Worm (Caenorhabditis elegans): Measurements from ENCODE around the gene T24E12.11.
A peak's percentile ranks its signal among the peaks of the same experiment; 100 is the strongest.

Gene T24E12.11

DNA sequence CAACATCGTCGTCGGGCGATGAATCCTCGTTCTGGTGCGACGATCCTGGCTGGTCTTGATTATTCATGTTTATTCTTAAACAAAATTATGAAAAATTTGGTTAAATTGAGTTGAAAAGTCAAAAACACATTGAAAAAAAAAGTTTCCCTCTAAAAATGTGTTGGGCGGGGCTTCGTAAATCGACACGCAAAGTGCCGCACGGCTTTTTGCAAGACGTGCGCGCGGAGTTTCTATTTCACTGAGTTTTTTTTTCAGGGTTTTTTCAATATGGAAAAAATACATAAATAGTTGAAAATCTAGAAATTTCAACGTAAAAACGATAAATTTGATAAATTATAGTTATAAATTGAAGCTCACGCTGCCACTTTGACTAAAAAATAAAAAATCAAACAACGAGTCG lies 28.7 kb upstream of the T24E12.11 start, which contains the start of gene F54D10.5 (continued):
- TF ChIP-seq ztf-3 (GFP tag; optimal IDR thresholded peaks at IDR 0.05), result no peak
- no peak for TF ChIP-seq nhr-80 (tag; optimal IDR thresholded peaks at IDR 0.05)
- peak; percentile 43 for TF ChIP-seq efl-1 (GFP tag; optimal IDR thresholded peaks at IDR 0.05)
- no peak for TF ChIP-seq B0019.2 (GFP tag; conservative IDR thresholded peaks at IDR 0.05)
- TF ChIP-seq mel-28 (tag; optimal IDR thresholded peaks at IDR 0.05; ENCODE audit: borderline replicate concordance), result no peak
- TF ChIP-seq nhr-90 (tag; optimal IDR thresholded peaks at IDR 0.05), result no peak
- TF ChIP-seq F10E7.11 (tag; optimal IDR thresholded peaks at IDR 0.05), result no peak
- no peak for TF ChIP-seq somi-1 (GFP tag; optimal IDR thresholded peaks at IDR 0.05)
- TF ChIP-seq attf-5 (GFP tag; optimal IDR thresholded peaks at IDR 0.05), result peak; percentile 25
- TF ChIP-seq B0035.1 (tag; optimal IDR thresholded peaks at IDR 0.05), result no peak
- TF ChIP-seq F55B11.4 (tag; optimal IDR thresholded peaks at IDR 0.05; ENCODE audit: borderline replicate concordance, insufficient read depth), result no peak

DNA sequence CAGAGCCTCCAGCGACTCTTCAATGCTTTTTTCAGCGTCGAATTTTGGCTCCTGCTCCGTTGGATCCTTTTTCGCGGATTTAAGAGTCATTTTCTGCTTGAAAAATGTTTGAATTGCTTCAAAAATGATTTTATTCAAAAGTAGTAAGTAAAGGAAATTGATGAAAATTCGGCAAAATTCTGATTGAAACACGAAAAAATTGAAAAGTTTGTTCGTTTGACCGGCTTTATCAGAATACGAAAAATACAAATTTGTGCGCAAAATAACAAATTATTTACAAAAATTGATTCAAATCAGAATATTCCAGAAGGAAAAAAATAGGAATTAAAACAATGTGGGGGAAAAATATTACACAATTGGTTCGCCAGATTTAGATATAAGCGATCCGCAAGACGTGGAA lies 27.6 kb upstream of the T24E12.11 start, which contains the start of gene F54D10.4:
TSS of gene F54D10.4 (minus strand) at position 101 of the 400 bp plus-strand sequence.
- no peak for TF ChIP-seq dpff-1 (tag; optimal IDR thresholded peaks at IDR 0.05)
- no peak for TF ChIP-seq hlh-26 (GFP tag; conservative IDR thresholded peaks at IDR 0.05)
- TF ChIP-seq lsl-1 (GFP tag; optimal IDR thresholded peaks at IDR 0.05), result no peak
- no peak for TF ChIP-seq nfyb-1 (GFP tag; IDR thresholded peaks at IDR 0.05)
- TF ChIP-seq F10E7.11 (tag; optimal IDR thresholded peaks at IDR 0.05), result no peak
- TF ChIP-seq madf-6 (GFP tag; IDR thresholded peaks at IDR 0.05), result 0 out of 2 replicates have a peak, but pooled peaks have one; percentile 9

DNA sequence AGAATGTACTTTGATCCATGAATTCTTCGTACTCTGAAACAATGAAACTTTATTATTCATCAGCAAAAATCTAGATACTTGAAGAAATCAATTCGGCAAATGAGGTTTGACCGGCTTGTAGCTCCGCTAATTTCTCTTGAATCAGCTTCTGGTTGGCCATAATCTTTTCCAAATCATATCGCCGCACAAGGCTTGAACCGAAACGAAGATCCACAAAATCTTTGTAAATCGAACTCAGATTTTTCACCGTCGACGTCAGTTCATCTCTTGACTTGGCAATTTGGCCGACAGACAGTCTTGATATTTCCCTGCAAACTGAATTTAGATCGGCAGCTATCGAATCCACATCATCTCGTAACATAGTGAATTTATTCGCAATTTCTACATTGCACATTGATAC lies 26.2 kb upstream of the T24E12.11 start:
- TF ChIP-seq attf-3 (GFP tag; conservative IDR thresholded peaks at IDR 0.05), result no peak
- TF ChIP-seq snpc-4 (GFP tag; optimal IDR thresholded peaks at IDR 0.05), result no peak
- no peak for TF ChIP-seq snpc-4 (tag; optimal IDR thresholded peaks at IDR 0.05)
- TF ChIP-seq F23B12.7 (tag; optimal IDR thresholded peaks at IDR 0.05; ENCODE audit: insufficient read depth), result no peak
- no peak for TF ChIP-seq mel-28 (tag; optimal IDR thresholded peaks at IDR 0.05; ENCODE audit: borderline replicate concordance)
- no peak for TF ChIP-seq nfya-1 (tag; optimal IDR thresholded peaks at IDR 0.05; ENCODE audit: borderline replicate concordance, insufficient read depth)
- TF ChIP-seq egl-44 (GFP tag; IDR thresholded peaks at IDR 0.05), result no peak
- TF ChIP-seq aptf-2 (GFP tag; conservative IDR thresholded peaks at IDR 0.05), result no peak
- no peak for TF ChIP-seq efl-1 (GFP tag; optimal IDR thresholded peaks at IDR 0.05)
- TF ChIP-seq lag-1 (GFP tag; IDR thresholded peaks at IDR 0.05), result no peak
- no peak for TF ChIP-seq nhr-80 (tag; optimal IDR thresholded peaks at IDR 0.05)
- no peak for TF ChIP-seq pbrm-1 (GFP tag; IDR thresholded peaks at IDR 0.05)
- no peak for TF ChIP-seq rcor-1 (GFP tag; IDR thresholded peaks at IDR 0.05)

DNA sequence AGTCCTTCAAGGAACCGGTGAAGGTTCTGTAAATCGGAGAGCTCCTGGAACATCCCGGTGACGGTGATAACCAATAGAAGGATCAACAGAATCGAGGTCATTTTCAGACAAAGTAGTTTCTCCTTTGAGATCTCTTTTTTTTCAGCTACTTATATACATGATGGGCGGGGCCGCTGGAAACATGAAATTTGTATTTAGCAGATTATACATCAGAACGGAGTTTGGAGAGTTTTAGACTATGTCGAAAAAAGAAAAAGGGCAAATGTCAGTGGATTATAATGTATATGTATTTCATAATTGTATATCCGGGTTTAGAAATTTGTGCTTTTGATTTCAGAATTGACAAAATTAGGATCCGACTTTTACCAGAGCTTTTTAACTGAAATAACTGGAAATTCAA lies 23.9 kb upstream of the T24E12.11 start, which contains the start of gene ins-32:
TSS of gene ins-32 (minus strand) at position 101 of the 400 bp plus-strand sequence.
- TF ChIP-seq F23B12.7 (tag; optimal IDR thresholded peaks at IDR 0.05; ENCODE audit: insufficient read depth), result no peak
- TF ChIP-seq madf-6 (GFP tag; IDR thresholded peaks at IDR 0.05), result no peak
- TF ChIP-seq tlf-1 (GFP tag; optimal IDR thresholded peaks at IDR 0.05), result no peak
- TF ChIP-seq ZK185.1 (tag; optimal IDR thresholded peaks at IDR 0.05; ENCODE audit: poor library complexity, severe bottlenecking), result no peak
- TF ChIP-seq T26A5.8 (tag; optimal IDR thresholded peaks at IDR 0.05), result no peak
- TF ChIP-seq sptf-2 (GFP tag; optimal IDR thresholded peaks at IDR 0.05), result no peak
- TF ChIP-seq sdz-38 (tag; optimal IDR thresholded peaks at IDR 0.05), result no peak
- no peak for TF ChIP-seq Y53F4B.3 (GFP tag; IDR thresholded peaks at IDR 0.05)
- no peak for TF ChIP-seq snpc-1.3 (tag; optimal IDR thresholded peaks at IDR 0.05; ENCODE audit: insufficient read depth)
- TF ChIP-seq F55B11.4 (tag; optimal IDR thresholded peaks at IDR 0.05; ENCODE audit: borderline replicate concordance, insufficient read depth), result no peak
- TF ChIP-seq zim-3 (tag; optimal IDR thresholded peaks at IDR 0.05), result no peak
- TF ChIP-seq lin-40 (tag; optimal IDR thresholded peaks at IDR 0.05), result no peak
- TF ChIP-seq lin-35 (GFP tag; optimal IDR thresholded peaks at IDR 0.05), result no peak
- no peak for TF ChIP-seq ceh-91 (GFP tag; IDR thresholded peaks at IDR 0.05)
- no peak for TF ChIP-seq ztf-26 (tag; optimal IDR thresholded peaks at IDR 0.05)
- no peak for TF ChIP-seq dox-1 (GFP tag; IDR thresholded peaks at IDR 0.05)
- TF ChIP-seq mcd-1 (GFP tag; IDR thresholded peaks at IDR 0.05), result no peak
- no peak for TF ChIP-seq xnd-1 (tag; optimal IDR thresholded peaks at IDR 0.05)
- no peak for TF ChIP-seq rpc-1 (optimal IDR thresholded peaks at IDR 0.05)
- no peak for TF ChIP-seq rpc-1 (tag; optimal IDR thresholded peaks at IDR 0.05)
